Fruit fly (Drosophila melanogaster): ENCODE measurements around the gene Eig71Ee.

Eig71Ee gene

dm6 chr3L:15610109-15610508 is 45.7 kb downstream of the Eig71Ee start, which contains the start of gene CG7650 (continued):
- TF ChIP-seq BEAF-32 (GFP tag; optimal IDR thresholded peaks at IDR 0.05) = peak; percentile 87
- TF ChIP-seq E2f2 (GFP tag; IDR thresholded peaks at IDR 0.05) = peak; percentile 95
- TF ChIP-seq crc (GFP tag; optimal IDR thresholded peaks at IDR 0.05) = no peak
- TF ChIP-seq Scr (GFP tag; IDR thresholded peaks at IDR 0.05; ENCODE audit: partially characterized antibody) = peak; percentile 89
- TF ChIP-seq CG2129 (GFP tag; IDR thresholded peaks at IDR 0.05; ENCODE audit: partially characterized antibody) = peak; percentile 84
- TF ChIP-seq vvl (GFP tag; IDR thresholded peaks at IDR 0.05) = peak; percentile 29; the same call in 1 of the 2 replicates
- no peak for TF ChIP-seq CG1529 (GFP tag; optimal IDR thresholded peaks at IDR 0.05)
- TF ChIP-seq fu2 (GFP tag; optimal IDR thresholded peaks at IDR 0.05) = no peak
- TF ChIP-seq fd96Cb (tag; optimal IDR thresholded peaks at IDR 0.05) = no peak
- TF ChIP-seq knrl (GFP tag; IDR thresholded peaks at IDR 0.05; ENCODE audit: partially characterized antibody) = peak; percentile 86
- TF ChIP-seq bbx (GFP tag; IDR thresholded peaks at IDR 0.05; ENCODE audit: partially characterized antibody) = peak; percentile 94
- TF ChIP-seq dm (GFP tag; optimal IDR thresholded peaks at IDR 0.05) = no peak
- peak; percentile 54 for TF ChIP-seq trem (tag; optimal IDR thresholded peaks at IDR 0.05)
- no peak for TF ChIP-seq CG18619 (GFP tag; optimal IDR thresholded peaks at IDR 0.05)
- TF ChIP-seq Opbp (GFP tag; IDR thresholded peaks at IDR 0.05; ENCODE audit: partially characterized antibody) = peak; percentile 88
- peak; percentile 74 for TF ChIP-seq YL-1 (GFP tag; optimal IDR thresholded peaks at IDR 0.05)
- peak; percentile 66 for TF ChIP-seq gfzf (GFP tag; optimal IDR thresholded peaks at IDR 0.05)
- TF ChIP-seq stwl (tag; optimal IDR thresholded peaks at IDR 0.05) = peak; percentile 72
- TF ChIP-seq Spps (tag; optimal IDR thresholded peaks at IDR 0.05) = no peak
- no peak for TF ChIP-seq gt (GFP tag; IDR thresholded peaks at IDR 0.05)
- peak; percentile 74 for TF ChIP-seq CG10267 (tag; optimal IDR thresholded peaks at IDR 0.05)
- TF ChIP-seq CG9797 (GFP tag; optimal IDR thresholded peaks at IDR 0.05) = peak; percentile 83
- no peak for TF ChIP-seq Dip3 (GFP tag; optimal IDR thresholded peaks at IDR 0.05)
- TF ChIP-seq esg (GFP tag; conservative IDR thresholded peaks at IDR 0.05) = no peak
- TF ChIP-seq sens (GFP tag) = peak; percentile 66
- TF ChIP-seq CoRest (tag; optimal IDR thresholded peaks at IDR 0.05) = no peak
- TF ChIP-seq twi (tag; optimal IDR thresholded peaks at IDR 0.05) = no peak
- TF ChIP-seq Ssrp (tag; optimal IDR thresholded peaks at IDR 0.05) = no peak
- TF ChIP-seq HLH4C (GFP tag; IDR thresholded peaks at IDR 0.05; ENCODE audit: partially characterized antibody) = peak; percentile 84
- no peak for TF ChIP-seq fd64A (GFP tag; optimal IDR thresholded peaks at IDR 0.05)
- peak; percentile 16 for TF ChIP-seq Fer1 (GFP tag; optimal IDR thresholded peaks at IDR 0.05)
- TF ChIP-seq Bgb (GFP tag; IDR thresholded peaks at IDR 0.05; ENCODE audit: partially characterized antibody) = peak; percentile 93
- TF ChIP-seq HmgZ (tag; optimal IDR thresholded peaks at IDR 0.05) = peak; percentile 37
- TF ChIP-seq tgo (GFP tag; IDR thresholded peaks at IDR 0.05) = no peak
- no peak for TF ChIP-seq CG7839 (tag; optimal IDR thresholded peaks at IDR 0.05)
- no peak for TF ChIP-seq Usf (GFP tag; optimal IDR thresholded peaks at IDR 0.05)
- peak; percentile 6 for TF ChIP-seq lbe (GFP tag; optimal IDR thresholded peaks at IDR 0.05)
- peak; percentile 74; the same call in 1 of the 2 replicates for TF ChIP-seq CG42726 (GFP tag; IDR thresholded peaks at IDR 0.05; ENCODE audit: partially characterized antibody)
- TF ChIP-seq CkIIα-i1 (GFP tag; IDR thresholded peaks at IDR 0.05) = no peak
- TF ChIP-seq CG13287 (GFP tag; IDR thresholded peaks at IDR 0.05; ENCODE audit: partially characterized antibody) = peak; percentile 97
- no peak for TF ChIP-seq B-H1 (GFP tag; IDR thresholded peaks at IDR 0.05)
- TF ChIP-seq CG12769 (tag; optimal IDR thresholded peaks at IDR 0.05) = no peak
- TF ChIP-seq ranshi (GFP tag; IDR thresholded peaks at IDR 0.05) = no peak
- TF ChIP-seq hbn (GFP tag; IDR thresholded peaks at IDR 0.05; ENCODE audit: partially characterized antibody) = peak; percentile 97
- TF ChIP-seq chinmo (GFP tag; IDR thresholded peaks at IDR 0.05; ENCODE audit: partially characterized antibody) = peak; percentile 87; the same call in 2 of the 4 replicates
- TF ChIP-seq MESR4 (GFP tag; optimal IDR thresholded peaks at IDR 0.05) = peak; percentile 87
- TF ChIP-seq gro (GFP tag; optimal IDR thresholded peaks at IDR 0.05) = no peak
- TF ChIP-seq ken (GFP tag; IDR thresholded peaks at IDR 0.05) = no peak
- peak; percentile 91 for TF ChIP-seq Dref (GFP tag; IDR thresholded peaks at IDR 0.05)
- no peak for TF ChIP-seq grn (GFP tag; optimal IDR thresholded peaks at IDR 0.05)
